Worm (Caenorhabditis elegans) whole organism, L1 larva: ENCODE data around the gene srh-291.

Source experiments
- aly-2 ChIP-seq: fragments of 150-350 bp; optimal IDR thresholded peaks from 2 replicates; lab custom pipeline; 2014; ENCODE audit warnings: missing biosample characterization, missing genetic modification characterization
- elt-3 ChIP-seq, 6 experiments: fragments of 150-350 bp in 1 of 6; sonication (generic microtip); optimal IDR thresholded peaks; 2 replicates each; lab custom pipeline; 2017 to 2018; ENCODE audit warnings: missing biosample characterization in 6 of 6, missing genetic modification characterization in 6 of 6, inconsistent platforms in 1 of 6
- lin-39 ChIP-seq: fragments of 150-350 bp; optimal IDR thresholded peaks from 2 replicates; lab custom pipeline; 2014; ENCODE audit warnings: missing biosample characterization, missing genetic modification reagents, missing genetic modification characterization
- nhr-12 ChIP-seq: sonication (generic microtip); optimal IDR thresholded peaks from 2 replicates; lab custom pipeline; 2017; ENCODE audit warnings: missing biosample characterization, missing genetic modification characterization
- nhr-20 ChIP-seq: sonication (generic microtip); optimal IDR thresholded peaks from 2 replicates; lab custom pipeline; 2016; ENCODE audit warnings: mild to moderate bottlenecking, missing genetic modification characterization, missing compliant biosample characterization
- pqm-1 ChIP-seq: sonication (generic microtip); optimal IDR thresholded peaks from 3 replicates; lab custom pipeline; 2017; ENCODE audit warnings: missing biosample characterization, missing genetic modification characterization
- zip-4 ChIP-seq: fragments of 200-800 bp; sonication (Bioruptor generic); optimal IDR thresholded peaks from 2 replicates; lab custom pipeline; 2018; ENCODE audit warnings: mild to moderate bottlenecking, missing genetic modification characterization, moderate library complexity, missing compliant biosample characterization
- ztf-11 ChIP-seq, 2 experiments: sonication (generic microtip); optimal IDR thresholded peaks; 2 replicates each; lab custom pipeline; 2016 to 2017; ENCODE audit warnings: missing genetic modification characterization in 2 of 2, missing biosample characterization in 1 of 2, missing compliant biosample characterization in 1 of 2

ce11 chrV:17777624-17778023 lies 27.8 kb upstream of the srh-291 start, which contains the start of gene C47A10.12:
- TF ChIP-seq lin-39 (tag; lab: Kevin White, UChicago) (no peak), elt-3 (tag; optimal IDR thresholded peaks at IDR 0.05; lab: Kevin White, UChicago) (no peak), nhr-20 (tag; lab: Kevin White, UChicago) (no peak), nhr-12 (no peak), ztf-11 (tag; optimal IDR thresholded peaks at IDR 0.05; lab: Kevin White, UChicago) (no peak), pqm-1 (tag; lab: Kevin White, UChicago) (no peak), aly-2 (tag; lab: Kevin White, UChicago) (no peak), zip-4 (no peak)
